Worm (Caenorhabditis elegans) whole organism, L1 larva: ENCODE data around the gene rdl-1.

Source experiments
- C16A3.4 ChIP-seq: fragments of 150-350 bp; optimal IDR thresholded peaks from 2 replicates; lab custom pipeline; 2014; ENCODE audit warnings: missing biosample characterization, missing genetic modification characterization
- F16B12.6 ChIP-seq: fragments of 150-350 bp; optimal IDR thresholded peaks from 2 replicates; lab custom pipeline; 2014; ENCODE audit warnings: missing biosample characterization, missing genetic modification characterization
- Y116A8C.19 ChIP-seq: sonication (generic microtip); optimal IDR thresholded peaks from 2 replicates; lab custom pipeline; 2016; ENCODE audit warnings: missing compliant biosample characterization, missing genetic modification characterization, borderline replicate concordance
- ama-1 ChIP-seq: fragments of 150-350 bp; optimal IDR thresholded peaks from 2 replicates; lab custom pipeline; 2014
- ceh-8 ChIP-seq: fragments of 200-800 bp; sonication (Bioruptor generic); optimal IDR thresholded peaks from 2 replicates; lab custom pipeline; 2018; ENCODE audit warnings: mild to moderate bottlenecking, missing genetic modification characterization, moderate library complexity, missing compliant biosample characterization
- ceh-90 ChIP-seq: sonication (generic microtip); optimal IDR thresholded peaks from 2 replicates; lab custom pipeline; 2016; ENCODE audit warnings: missing genetic modification characterization, missing compliant biosample characterization
- ces-1 ChIP-seq: fragments of 150-350 bp; optimal IDR thresholded peaks from 2 replicates; lab custom pipeline; 2014; ENCODE audit warnings: missing biosample characterization, missing genetic modification reagents, missing genetic modification characterization
- dpl-1 ChIP-seq, 3 experiments: fragments of 150-350 bp in 2 of 3; sonication (generic microtip) in 1 of 3; optimal IDR thresholded peaks; 2 replicates each; lab custom pipeline; 2014 to 2017; ENCODE audit warnings: missing biosample characterization in 3 of 3, missing genetic modification characterization in 3 of 3, missing genetic modification reagents in 3 of 3
- efl-1 ChIP-seq, 4 experiments: fragments of 150-350 bp; optimal IDR thresholded peaks in 3 of 4; peaks in 1 of 4; 1 replicate in 1 of 4; 2 replicates in 3 of 4; lab custom pipeline; 2014; ENCODE audit warnings: missing biosample characterization in 2 of 4, missing genetic modification characterization in 2 of 4, missing genetic modification reagents in 2 of 4
- egl-27 ChIP-seq, 2 experiments: fragments of 150-350 bp in 1 of 2; sonication (generic microtip); optimal IDR thresholded peaks; 3 replicates each; lab custom pipeline; 2017 to 2018; ENCODE audit warnings: missing biosample characterization in 2 of 2, missing genetic modification characterization in 2 of 2, missing genetic modification reagents in 2 of 2
- elt-2 ChIP-seq: sonication (generic microtip); optimal IDR thresholded peaks from 2 replicates; lab custom pipeline; 2016; ENCODE audit warnings: missing genetic modification characterization, mild to moderate bottlenecking, inconsistent platforms, missing compliant biosample characterization, missing genetic modification reagents
- ets-5 ChIP-seq: fragments of 200-800 bp; sonication (Bioruptor generic); IDR thresholded peaks from 2 replicates; pipeline ENCODE4 v1.3.6; 2022; ENCODE audit warnings: missing genetic modification characterization, missing compliant biosample characterization
- hlh-4 ChIP-seq: sonication (generic microtip); optimal IDR thresholded peaks from 2 replicates; lab custom pipeline; 2016; ENCODE audit warnings: mild to moderate bottlenecking, missing genetic modification characterization, missing compliant biosample characterization
- hpl-2 ChIP-seq: fragments of 150-350 bp; optimal IDR thresholded peaks from 2 replicates; lab custom pipeline; 2014; ENCODE audit warnings: missing biosample characterization, missing genetic modification reagents, missing genetic modification characterization
- jun-1 ChIP-seq: fragments of 150-350 bp; optimal IDR thresholded peaks from 2 replicates; lab custom pipeline; 2014; ENCODE audit warnings: missing biosample characterization, missing genetic modification reagents, missing genetic modification characterization
- lin-14 ChIP-seq: fragments of 200-800 bp; sonication (Bioruptor generic); optimal IDR thresholded peaks from 2 replicates; lab custom pipeline; 2018; ENCODE audit warnings: mild to moderate bottlenecking, missing genetic modification characterization, moderate library complexity, missing compliant biosample characterization
- lin-39 ChIP-seq: fragments of 150-350 bp; optimal IDR thresholded peaks from 2 replicates; lab custom pipeline; 2014; ENCODE audit warnings: missing biosample characterization, missing genetic modification reagents, missing genetic modification characterization
- mef-2 ChIP-seq: fragments of 150-350 bp; optimal IDR thresholded peaks from 2 replicates; lab custom pipeline; 2014; ENCODE audit warnings: missing biosample characterization, missing genetic modification characterization
- nhr-20 ChIP-seq: sonication (generic microtip); optimal IDR thresholded peaks from 2 replicates; lab custom pipeline; 2016; ENCODE audit warnings: mild to moderate bottlenecking, missing genetic modification characterization, missing compliant biosample characterization
- nhr-28 ChIP-seq: fragments of 150-350 bp; optimal IDR thresholded peaks from 2 replicates; lab custom pipeline; 2014; ENCODE audit warnings: missing biosample characterization, missing genetic modification characterization
- nhr-47 ChIP-seq: sonication (generic microtip); optimal IDR thresholded peaks from 2 replicates; lab custom pipeline; 2016; ENCODE audit warnings: mild to moderate bottlenecking, missing genetic modification characterization, moderate library complexity, missing compliant biosample characterization
- nhr-71 ChIP-seq: sonication (generic microtip); optimal IDR thresholded peaks from 2 replicates; lab custom pipeline; 2016; ENCODE audit warnings: mild to moderate bottlenecking, missing genetic modification characterization, moderate library complexity, missing compliant biosample characterization
- pag-3 ChIP-seq: sonication (generic microtip); optimal IDR thresholded peaks from 2 replicates; lab custom pipeline; 2017; ENCODE audit warnings: missing genetic modification characterization, mild to moderate bottlenecking, missing compliant biosample characterization, antibody characterized with exemption, borderline replicate concordance; ENCODE audit not compliant: insufficient read depth
- pqm-1 ChIP-seq: sonication (generic microtip); optimal IDR thresholded peaks from 3 replicates; lab custom pipeline; 2017; ENCODE audit warnings: missing biosample characterization, missing genetic modification characterization
- rnt-1 ChIP-seq: sonication (generic microtip); optimal IDR thresholded peaks from 2 replicates; lab custom pipeline; 2016; ENCODE audit warnings: mild to moderate bottlenecking, missing genetic modification characterization, moderate library complexity, missing compliant biosample characterization
- skn-1 ChIP-seq: fragments of 150-350 bp; optimal IDR thresholded peaks from 2 replicates; lab custom pipeline; 2014; ENCODE audit warnings: missing biosample characterization, missing genetic modification characterization
- sox-4 ChIP-seq: sonication (generic microtip); optimal IDR thresholded peaks from 2 replicates; lab custom pipeline; 2016; ENCODE audit warnings: missing genetic modification characterization, missing compliant biosample characterization
- swsn-7 ChIP-seq: sonication (generic microtip); optimal IDR thresholded peaks from 2 replicates; lab custom pipeline; 2016; ENCODE audit warnings: missing genetic modification characterization, missing compliant biosample characterization
- tbx-2 ChIP-seq: sonication (generic microtip); optimal IDR thresholded peaks from 2 replicates; lab custom pipeline; 2016; ENCODE audit warnings: missing genetic modification characterization, missing compliant biosample characterization
- tlp-1 ChIP-seq: fragments of 150-350 bp; optimal IDR thresholded peaks from 2 replicates; lab custom pipeline; 2014; ENCODE audit warnings: missing biosample characterization, missing genetic modification characterization
- zag-1 ChIP-seq: fragments of 150-350 bp; optimal IDR thresholded peaks from 2 replicates; lab custom pipeline; 2014; ENCODE audit warnings: missing biosample characterization, missing genetic modification characterization
- zip-4 ChIP-seq: fragments of 200-800 bp; sonication (Bioruptor generic); optimal IDR thresholded peaks from 2 replicates; lab custom pipeline; 2018; ENCODE audit warnings: mild to moderate bottlenecking, missing genetic modification characterization, moderate library complexity, missing compliant biosample characterization

rdl-1 gene

ce11 chrIV:7743539-7743938, 26.5 kb downstream of the rdl-1 start, which contains the start of gene npr-35:
npr-35 (plus strand) TSS chrIV:7743839.
- TF ChIP-seq sox-4 (tag; lab: Kevin White, UChicago) (no peak), zag-1 (no peak), pqm-1 (tag; lab: Kevin White, UChicago) (no peak), jun-1 (no peak), ceh-8 (GFP tag; lab: Kevin White, UChicago) (no peak), C16A3.4 (tag; lab: Kevin White, UChicago) (no peak), rnt-1 (tag; lab: Kevin White, UChicago) (no peak), F16B12.6 (tag; lab: Kevin White, UChicago) (no peak), ceh-90 (tag; lab: Kevin White, UChicago) (no peak), ets-5 (GFP tag; lab: Robert Waterston, UW) (no peak), skn-1 (tag; lab: Kevin White, UChicago) (no peak), tlp-1 (no peak)
- TF ChIP-seq, all 84 proteins: peak for 0

ce11 chrIV:7736616-7737015, 33.4 kb downstream of the rdl-1 start:
- no peak for TF ChIP-seq Y116A8C.19 (tag; lab: Kevin White, UChicago)
- TF ChIP-seq lin-14 (GFP tag; lab: Kevin White, UChicago) = peak; percentile 66
- no peak for TF ChIP-seq egl-27 (tag; optimal IDR thresholded peaks at IDR 0.05; lab: Kevin White, UChicago)
- peak; percentile 39 for TF ChIP-seq tbx-2 (tag; lab: Kevin White, UChicago)

ce11 chrIV:7734619-7735018, 35.4 kb downstream of the rdl-1 start, which contains the start of gene clx-1:
clx-1 (plus strand) TSS chrIV:7734648.
- no peak for TF ChIP-seq pqm-1 (tag; lab: Kevin White, UChicago)
- TF ChIP-seq nhr-28 (tag; lab: Kevin White, UChicago) = no peak
- no peak for TF ChIP-seq swsn-7
- no peak for TF ChIP-seq nhr-71 (tag; lab: Kevin White, UChicago)
- no peak for TF ChIP-seq tbx-2 (tag; lab: Kevin White, UChicago)
- no peak for TF ChIP-seq skn-1 (tag; lab: Kevin White, UChicago)
- TF ChIP-seq ama-1 (lab: Kevin White, UChicago) = no peak
- TF ChIP-seq nhr-20 (tag; lab: Kevin White, UChicago) = no peak
- no peak for TF ChIP-seq lin-39 (tag; lab: Kevin White, UChicago)
- TF ChIP-seq hpl-2 (GFP tag; lab: Kevin White, UChicago) = no peak
- no peak for TF ChIP-seq mef-2 (tag; lab: Kevin White, UChicago)

ce11 chrIV:7734173-7734572, 35.9 kb downstream of the rdl-1 start:
- TF ChIP-seq rnt-1 (tag; lab: Kevin White, UChicago) (no peak), nhr-47 (tag; lab: Kevin White, UChicago) (no peak), elt-2 (tag; lab: Kevin White, UChicago) (no peak), dpl-1 (GFP tag; optimal IDR thresholded peaks at IDR 0.05; lab: Kevin White, UChicago) (no peak)

ce11 chrIV:7731960-7732359, 38.1 kb downstream of the rdl-1 start, which contains the start of the genes C50F7.9 and C50F7.3:
C50F7.9 (minus strand) TSS chrIV:7732060.
C50F7.3 (plus strand) TSS chrIV:7732329.
- TF ChIP-seq sox-4 (tag; lab: Kevin White, UChicago) (no peak), ces-1 (GFP tag; lab: Kevin White, UChicago) (no peak), hlh-4 (no peak)

- TF ChIP-seq F16B12.6 (tag; lab: Kevin White, UChicago) = no peak
- no peak for TF ChIP-seq nhr-28 (tag; lab: Kevin White, UChicago)
- peak; percentile 51 for TF ChIP-seq zip-4 (GFP tag; lab: Kevin White, UChicago)
- no peak for TF ChIP-seq efl-1 (optimal IDR thresholded peaks at IDR 0.05; lab: Kevin White, UChicago)
- peak in 1 of 2 experiments; percentile 53 for TF ChIP-seq efl-1 (GFP tag; optimal IDR thresholded peaks at IDR 0.05 in 1 of 2; lab: Kevin White, UChicago)
- TF ChIP-seq pag-3 (tag; lab: Kevin White, UChicago) = no peak
- TF ChIP-seq mef-2 (tag; lab: Kevin White, UChicago) = no peak
- no peak for TF ChIP-seq tlp-1
Observed at ce11 chrIV:7728402-7728963, 41.6 kb downstream of the rdl-1 start, which contains the start of gene sucg-1. sucg-1 (plus strand) TSS chrIV:7728913.
